Fruit fly (Drosophila melanogaster): ENCODE data around the gene CG4709.

CG4709 gene

dm6 chr2L:9933063-9933462 lies 21.1 kb upstream of the CG4709 start, which contains the start of gene Cpr30F:
TSS of gene Cpr30F (minus strand) at chr2L:9933163.
- no peak for TF ChIP-seq CTCF (optimal IDR thresholded peaks at IDR 0.05)

DNA sequence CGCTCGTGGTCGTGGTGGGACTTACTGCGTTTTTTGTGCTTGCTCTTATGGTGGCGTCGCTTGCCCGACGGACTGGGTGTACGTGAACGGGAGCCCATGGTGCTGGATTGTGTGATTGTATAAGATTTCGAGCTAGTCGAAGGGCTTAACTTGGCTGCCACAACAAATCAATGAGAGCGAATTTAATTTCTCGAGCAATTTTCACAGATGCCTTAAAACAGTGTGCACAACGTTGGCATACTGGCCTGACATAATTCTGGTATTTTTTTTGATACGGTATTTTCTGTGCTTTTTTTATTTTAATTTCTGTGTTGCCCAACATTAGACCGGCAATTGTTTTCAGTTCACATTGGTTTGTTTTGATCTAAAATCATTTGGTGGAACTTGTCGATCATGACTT lies 16.2 kb upstream of the CG4709 start, which contains the start of gene Arglu1:
Arglu1 (minus strand) TSS at position 227 of the 400 bp plus-strand sequence.
- no peak for TF ChIP-seq CTCF (optimal IDR thresholded peaks at IDR 0.05)
- no peak for TF ChIP-seq CG8478 (optimal IDR thresholded peaks at IDR 0.05)

- TF ChIP-seq CG8478 (optimal IDR thresholded peaks at IDR 0.05) (no peak), CTCF (optimal IDR thresholded peaks at IDR 0.05) (no peak)
Observed at dm6 chr2L:9938631-9939256, 15.4 kb upstream of the CG4709 start, which contains the start of the genes Datp and CG4619. TSS of gene Datp (minus strand) at chr2L:9938790. TSS of gene CG4619 (plus strand) at chr2L:9938863.

DNA sequence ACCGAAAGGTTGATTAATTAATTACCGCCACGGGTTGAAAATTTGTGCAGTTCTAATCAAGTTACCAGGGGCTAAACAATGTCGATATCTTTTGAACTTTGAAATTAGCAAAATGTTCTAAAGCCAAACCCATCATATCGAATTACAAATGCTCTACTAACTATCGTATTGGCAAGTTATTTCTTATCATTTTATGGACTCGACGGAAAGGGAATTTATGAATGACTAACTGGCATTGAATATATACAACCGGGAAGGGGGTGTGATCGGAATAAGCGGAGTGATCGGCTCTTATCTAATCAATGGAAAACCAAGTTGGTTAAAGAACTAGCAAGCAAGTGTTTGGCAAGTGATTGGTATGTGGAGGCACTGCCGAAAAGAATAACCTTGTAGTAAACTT lies 10.6 kb upstream of the CG4709 start:
- TF ChIP-seq CG8478 (optimal IDR thresholded peaks at IDR 0.05): no peak
- no peak for TF ChIP-seq CTCF (optimal IDR thresholded peaks at IDR 0.05)

DNA sequence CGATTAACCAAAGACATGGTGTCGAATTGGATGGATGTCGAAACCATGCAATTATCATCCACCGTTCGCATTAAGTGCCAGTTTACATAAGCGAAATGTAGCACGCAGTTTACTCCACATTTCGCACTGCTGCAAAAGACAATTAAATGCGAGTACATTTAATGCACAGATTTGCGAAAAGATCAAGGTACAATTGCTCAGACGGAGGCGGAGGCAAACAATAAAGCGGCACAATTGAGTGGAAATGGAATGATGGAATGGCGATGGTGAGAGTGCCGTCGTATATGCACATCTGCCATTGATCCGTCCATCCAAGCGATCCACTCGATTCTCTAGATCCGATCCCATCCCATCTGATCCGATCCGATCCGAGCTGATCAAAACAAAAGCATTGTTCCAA lies 9.0 kb upstream of the CG4709 start:
- TF ChIP-seq CTCF (optimal IDR thresholded peaks at IDR 0.05) (no peak), CG8478 (optimal IDR thresholded peaks at IDR 0.05) (no peak)

dm6 chr2L:9946051-9946450 lies 8.1 kb upstream of the CG4709 start:
- TF ChIP-seq CTCF (optimal IDR thresholded peaks at IDR 0.05) (no peak), CG8478 (optimal IDR thresholded peaks at IDR 0.05) (no peak)

DNA sequence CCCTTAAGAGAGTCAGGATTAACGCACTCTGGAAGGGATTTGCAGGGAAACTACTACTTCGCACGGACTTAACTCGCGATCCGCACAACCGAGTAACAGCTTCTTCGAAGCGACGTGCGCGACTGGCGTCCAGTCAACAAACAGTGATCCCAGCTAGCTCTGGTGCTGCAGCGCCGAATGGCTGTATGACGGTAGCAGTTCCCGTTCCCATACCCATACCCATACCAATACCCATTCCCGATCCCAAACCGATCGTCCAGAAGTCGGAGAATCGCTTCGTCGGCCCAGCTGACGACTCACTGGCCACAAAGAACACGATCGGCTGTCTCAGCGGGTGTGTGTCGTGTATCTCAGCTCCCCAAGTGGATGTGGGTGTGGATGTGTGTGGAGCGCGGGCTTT lies 6.9 kb upstream of the CG4709 start, which contains the start of gene CG5853:
CG5853 (minus strand) TSS at position 384 of the 400 bp plus-strand sequence.
- TF ChIP-seq CG8478 (optimal IDR thresholded peaks at IDR 0.05) (no peak), CTCF (optimal IDR thresholded peaks at IDR 0.05) (no peak)

dm6 chr2L:9947738-9948519 lies 6.2 kb upstream of the CG4709 start:
- no peak for TF ChIP-seq CG8478 (optimal IDR thresholded peaks at IDR 0.05)
- no peak for TF ChIP-seq CTCF (optimal IDR thresholded peaks at IDR 0.05)

DNA sequence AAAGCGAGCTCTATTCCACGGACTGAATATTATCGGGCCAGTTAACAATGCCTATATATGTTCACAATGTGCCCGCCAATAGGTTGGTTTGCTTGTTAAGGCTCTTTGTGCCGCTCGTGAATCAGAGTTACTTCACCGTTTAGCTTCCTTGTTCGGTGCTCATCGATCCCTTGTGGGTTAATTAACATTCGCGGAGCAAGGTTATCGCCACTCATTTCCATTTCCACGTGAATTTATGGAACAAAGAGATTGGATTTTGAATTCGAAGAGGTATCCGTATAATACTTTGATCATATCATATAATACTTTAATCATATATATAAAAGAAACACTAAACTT lies 5.6 kb upstream of the CG4709 start:
- TF ChIP-seq CG8478 (optimal IDR thresholded peaks at IDR 0.05): no peak
- no peak for TF ChIP-seq CTCF (optimal IDR thresholded peaks at IDR 0.05)

dm6 chr2L:9949178-9950062 lies 4.7 kb upstream of the CG4709 start:
- no peak for TF ChIP-seq CTCF (optimal IDR thresholded peaks at IDR 0.05)
- no peak for TF ChIP-seq CG8478 (optimal IDR thresholded peaks at IDR 0.05)

dm6 chr2L:9954696-9955095 lies 571 bp downstream of the CG4709 start:
- TF ChIP-seq CTCF (optimal IDR thresholded peaks at IDR 0.05): no peak
- no peak for TF ChIP-seq CG8478 (optimal IDR thresholded peaks at IDR 0.05)

dm6 chr2L:9956993-9957652 lies 3.0 kb downstream of the CG4709 start, which contains the start of the genes CG4658 and CG5846:
TSS of gene CG4658 (plus strand) at chr2L:9957132.
TSS of gene CG5846 (minus strand) at chr2L:9957237.
- TF ChIP-seq CTCF (optimal IDR thresholded peaks at IDR 0.05): no peak
- TF ChIP-seq CG8478 (optimal IDR thresholded peaks at IDR 0.05): no peak

dm6 chr2L:9960758-9961157 lies 6.6 kb downstream of the CG4709 start:
- TF ChIP-seq CTCF (optimal IDR thresholded peaks at IDR 0.05) (no peak), CG8478 (optimal IDR thresholded peaks at IDR 0.05) (no peak)

dm6 chr2L:9963603-9964042 lies 9.5 kb downstream of the CG4709 start, which contains the start of gene CG5850:
TSS of gene CG5850 (minus strand) at chr2L:9963949.
- no peak for TF ChIP-seq CG8478 (optimal IDR thresholded peaks at IDR 0.05)
- TF ChIP-seq CTCF (optimal IDR thresholded peaks at IDR 0.05): no peak

All from S2 (cell line).